Worm (Caenorhabditis elegans): Measurements from ENCODE around the gene M02G9.4.

The M02G9.4 gene

DNA sequence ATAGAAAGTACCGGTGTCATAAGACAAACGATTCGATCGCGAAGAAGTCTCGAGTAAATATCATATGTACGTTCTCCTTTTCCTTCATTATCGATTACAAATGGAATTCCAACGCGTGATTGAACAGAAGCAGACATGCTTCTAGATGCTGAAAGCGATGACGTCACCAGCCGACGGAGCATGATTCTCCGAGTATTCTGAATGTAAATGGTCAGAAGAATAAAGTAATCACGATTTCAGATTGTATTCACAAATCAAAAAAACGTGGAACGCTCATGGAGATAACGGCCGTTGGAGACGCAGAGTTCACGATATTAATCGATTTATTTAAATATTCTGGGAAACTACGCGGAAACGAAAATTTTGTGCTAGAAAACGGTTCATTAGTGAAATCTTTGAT, 14.5 kb upstream of the M02G9.4 start, which contains the start of gene clpp-1:
TSS of gene clpp-1 (minus strand) at position 197 of the 400 bp plus-strand sequence.
- TF ChIP-seq nhr-25 (tag; optimal IDR thresholded peaks at IDR 0.05) (no peak), lsy-2 (tag; optimal IDR thresholded peaks at IDR 0.05) (peak in 1 of 2 experiments; percentile 29), lin-11 (tag; optimal IDR thresholded peaks at IDR 0.05) (no peak), sma-3 (GFP tag; optimal IDR thresholded peaks at IDR 0.05) (no peak), fos-1 (tag; optimal IDR thresholded peaks at IDR 0.05) (no peak), nhr-129 (tag; optimal IDR thresholded peaks at IDR 0.05) (peak; percentile 36), elt-3 (tag; optimal IDR thresholded peaks at IDR 0.05) (no peak), nhr-11 (tag; optimal IDR thresholded peaks at IDR 0.05) (no peak), nhr-12 (tag; optimal IDR thresholded peaks at IDR 0.05) (no peak), ztf-1 (GFP tag; conservative IDR thresholded peaks at IDR 0.05) (no peak), unc-55 (GFP tag; optimal IDR thresholded peaks at IDR 0.05) (no peak), ZK546.5 (tag; optimal IDR thresholded peaks at IDR 0.05) (no peak), ceh-82 (tag; optimal IDR thresholded peaks at IDR 0.05) (no peak), unc-39 (tag; optimal IDR thresholded peaks at IDR 0.05) (no peak), lin-13 (GFP tag; optimal IDR thresholded peaks at IDR 0.05) (no peak), crh-2 (tag; optimal IDR thresholded peaks at IDR 0.05) (peak; percentile 5), gmeb-1 (tag; optimal IDR thresholded peaks at IDR 0.05) (peak; percentile 43), ztf-4 (tag; optimal IDR thresholded peaks at IDR 0.05) (no peak), alr-1 (tag; optimal IDR thresholded peaks at IDR 0.05) (no peak), skn-1 (tag; optimal IDR thresholded peaks at IDR 0.05) (no peak), ceh-16 (tag; optimal IDR thresholded peaks at IDR 0.05) (no peak), F13H6.1 (tag; optimal IDR thresholded peaks at IDR 0.05) (no peak), ama-1 (optimal IDR thresholded peaks at IDR 0.05) (peak; percentile 58), egl-27 (tag; optimal IDR thresholded peaks at IDR 0.05) (no peak), lin-39 (tag; optimal IDR thresholded peaks at IDR 0.05) (no peak), mbf-1 (tag; optimal IDR thresholded peaks at IDR 0.05) (no peak), zag-1 (tag; optimal IDR thresholded peaks at IDR 0.05) (no peak), peb-1 (tag; optimal IDR thresholded peaks at IDR 0.05) (no peak), sem-4 (tag; optimal IDR thresholded peaks at IDR 0.05) (no peak), unc-62 (GFP tag; optimal IDR thresholded peaks at IDR 0.05) (no peak), mab-5 (tag; optimal IDR thresholded peaks at IDR 0.05) (no peak), nhr-237 (tag; optimal IDR thresholded peaks at IDR 0.05) (no peak), elt-1 (tag; optimal IDR thresholded peaks at IDR 0.05) (no peak), nhr-77 (tag; optimal IDR thresholded peaks at IDR 0.05) (no peak), mdl-1 (tag; optimal IDR thresholded peaks at IDR 0.05) (no peak), nhr-10 (tag; optimal IDR thresholded peaks at IDR 0.05) (no peak), R02D3.7 (tag; optimal IDR thresholded peaks at IDR 0.05) (no peak), ztf-11 (tag; optimal IDR thresholded peaks at IDR 0.05) (no peak), nhr-21 (tag; optimal IDR thresholded peaks at IDR 0.05) (no peak), sma-9 (GFP tag; optimal IDR thresholded peaks at IDR 0.05) (peak; percentile 23), sma-9 (tag; optimal IDR thresholded peaks at IDR 0.05) (no peak)

- TF ChIP-seq blmp-1 (tag; optimal IDR thresholded peaks at IDR 0.05; ENCODE audit: insufficient read depth): peak; percentile 38
- TF ChIP-seq nhr-21 (tag; optimal IDR thresholded peaks at IDR 0.05): peak; percentile 36
- no peak for TF ChIP-seq nhr-23 (tag; optimal IDR thresholded peaks at IDR 0.05)
- peak; percentile 44 for TF ChIP-seq ama-1 (optimal IDR thresholded peaks at IDR 0.05)
- TF ChIP-seq lin-39 (tag; optimal IDR thresholded peaks at IDR 0.05): no peak
- TF ChIP-seq mab-5 (tag; optimal IDR thresholded peaks at IDR 0.05): peak; percentile 9
- peak; percentile 13 to 76 for TF ChIP-seq lsy-2 (tag; optimal IDR thresholded peaks at IDR 0.05)
- TF ChIP-seq sma-9 (GFP tag; optimal IDR thresholded peaks at IDR 0.05): peak; percentile 80
- no peak for TF ChIP-seq sma-9 (tag; optimal IDR thresholded peaks at IDR 0.05)
- no peak for TF ChIP-seq elt-1 (tag; optimal IDR thresholded peaks at IDR 0.05)
- TF ChIP-seq crh-2 (tag; optimal IDR thresholded peaks at IDR 0.05): peak; percentile 69
- peak; percentile 71 for TF ChIP-seq C34F6.9 (tag; optimal IDR thresholded peaks at IDR 0.05)
- peak; percentile 39 for TF ChIP-seq snpc-4 (tag; optimal IDR thresholded peaks at IDR 0.05)
- no peak for TF ChIP-seq ztf-11 (tag; optimal IDR thresholded peaks at IDR 0.05)
- peak; percentile 38 for TF ChIP-seq fos-1 (tag; optimal IDR thresholded peaks at IDR 0.05)
- TF ChIP-seq ztf-1 (GFP tag; conservative IDR thresholded peaks at IDR 0.05): no peak
- no peak for TF ChIP-seq mbf-1 (tag; optimal IDR thresholded peaks at IDR 0.05)
- peak; percentile 51 for TF ChIP-seq skn-1 (tag; optimal IDR thresholded peaks at IDR 0.05)
- peak; percentile 40 for TF ChIP-seq nhr-129 (tag; optimal IDR thresholded peaks at IDR 0.05)
- no peak for TF ChIP-seq zag-1 (tag; optimal IDR thresholded peaks at IDR 0.05)
- peak; percentile 86 for TF ChIP-seq unc-55 (GFP tag; optimal IDR thresholded peaks at IDR 0.05)
- peak; percentile 81 for TF ChIP-seq gmeb-1 (tag; optimal IDR thresholded peaks at IDR 0.05)
- TF ChIP-seq nhr-11 (tag; optimal IDR thresholded peaks at IDR 0.05): no peak
- TF ChIP-seq ceh-82 (tag; optimal IDR thresholded peaks at IDR 0.05): no peak
- TF ChIP-seq Y55F3AM.14 (GFP tag; optimal IDR thresholded peaks at IDR 0.05): no peak
- TF ChIP-seq nhr-10 (tag; optimal IDR thresholded peaks at IDR 0.05): no peak
- no peak for TF ChIP-seq mdl-1 (tag; optimal IDR thresholded peaks at IDR 0.05)
- TF ChIP-seq sma-3 (GFP tag; optimal IDR thresholded peaks at IDR 0.05): peak; percentile 76
- no peak for TF ChIP-seq dmd-4 (tag; optimal IDR thresholded peaks at IDR 0.05)
- peak; percentile 63 for TF ChIP-seq ztf-4 (tag; optimal IDR thresholded peaks at IDR 0.05)
- peak; percentile 83 for TF ChIP-seq lin-11 (tag; optimal IDR thresholded peaks at IDR 0.05)
- peak; percentile 77 for TF ChIP-seq F13H6.1 (tag; optimal IDR thresholded peaks at IDR 0.05)
- no peak for TF ChIP-seq nhr-12 (tag; optimal IDR thresholded peaks at IDR 0.05)
- TF ChIP-seq lin-13 (GFP tag; optimal IDR thresholded peaks at IDR 0.05): peak; percentile 79
- TF ChIP-seq unc-39 (tag; optimal IDR thresholded peaks at IDR 0.05): no peak
- no peak for TF ChIP-seq R02D3.7 (tag; optimal IDR thresholded peaks at IDR 0.05)
- no peak for TF ChIP-seq unc-62 (GFP tag; optimal IDR thresholded peaks at IDR 0.05)
- TF ChIP-seq nhr-6 (tag; optimal IDR thresholded peaks at IDR 0.05): no peak
These were observed 13.4 kb upstream of the M02G9.4 start, which contains the start of gene vha-9 for ce11 chrII:10303663-10304115. Gene vha-9, minus strand, starts transcription at chrII:10303713.

All from whole organism, L2 larva.